Fruit fly (Drosophila melanogaster) whole organism, adult: ENCODE results near the gene CG8675.

Source experiments
- CG14711 ChIP-seq: fragments of 200-800 bp; sonication (Bioruptor generic); optimal IDR thresholded peaks from 2 replicates; lab custom pipeline; 2018; ENCODE audit warnings: missing biosample characterization, mild to moderate bottlenecking, missing genetic modification characterization, moderate library complexity
- Crg-1 ChIP-seq: fragments of 200-800 bp; sonication (Bioruptor generic); optimal IDR thresholded peaks from 2 replicates; lab custom pipeline; 2016; ENCODE audit warnings: missing biosample characterization, missing genetic modification characterization
- Hr96 ChIP-seq: fragments of 200-800 bp; sonication (Bioruptor generic); optimal IDR thresholded peaks from 2 replicates; lab custom pipeline; 2016; ENCODE audit warnings: missing biosample characterization, missing genetic modification characterization
- Mnt ChIP-seq: fragments of 200-800 bp; sonication (Bioruptor generic); optimal IDR thresholded peaks from 2 replicates; lab custom pipeline; 2016; ENCODE audit warnings: missing biosample characterization, mild to moderate bottlenecking, missing genetic modification characterization
- bab1 ChIP-seq: fragments of 200-800 bp; sonication (Bioruptor generic); optimal IDR thresholded peaks from 3 replicates; lab custom pipeline; 2019; ENCODE audit warnings: missing biosample characterization, mild to moderate bottlenecking, missing genetic modification characterization, moderate library complexity
- cic ChIP-seq: fragments of 200-800 bp; sonication (Bioruptor generic); optimal IDR thresholded peaks from 2 replicates; lab custom pipeline; 2017; ENCODE audit warnings: missing biosample characterization, mild to moderate bottlenecking, missing genetic modification characterization, moderate library complexity
- cnc ChIP-seq, 2 experiments: fragments of >200 bp; optimal IDR thresholded peaks; 2 replicates each; lab custom pipeline; 2017
- ovo ChIP-seq: fragments of 200-800 bp; sonication (Bioruptor generic); optimal IDR thresholded peaks from 2 replicates; lab custom pipeline; 2016; ENCODE audit warnings: missing biosample characterization, missing genetic modification characterization
- pad ChIP-seq: fragments of 200-800 bp; sonication (Bioruptor generic); optimal IDR thresholded peaks from 3 replicates; lab custom pipeline; 2017; ENCODE audit warnings: missing biosample characterization, missing genetic modification characterization, mild to moderate bottlenecking, moderate library complexity, missing genetic modification reagents

DNA sequence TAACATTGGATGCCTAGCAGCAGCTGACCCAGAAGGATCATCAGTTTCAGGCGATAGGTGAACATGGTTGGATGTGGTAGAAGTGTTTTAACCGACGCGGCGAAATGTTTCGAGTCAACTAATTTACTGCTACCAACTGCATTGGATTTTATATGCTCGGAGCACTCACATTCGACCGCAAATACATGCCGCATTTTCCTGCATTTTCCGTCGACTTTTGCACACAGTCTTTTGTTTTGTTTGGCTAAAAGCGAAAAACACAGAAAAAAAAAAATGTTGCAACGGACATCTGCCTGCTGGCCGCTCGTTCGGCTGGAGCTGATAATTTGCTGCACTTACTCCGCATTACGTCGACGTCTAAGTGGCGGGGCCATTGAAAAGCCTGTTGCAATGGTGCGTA, 39.4 kb downstream of the CG8675 start, which contains the start of gene CG12995:
- no peak for TF ChIP-seq Hr96
- no peak for TF ChIP-seq Mnt
- no peak for TF ChIP-seq bab1 (GFP tag; lab: Kevin White, UChicago)
- TF ChIP-seq Crg-1 (GFP tag; lab: Kevin White, UChicago) = no peak
- TF ChIP-seq cnc (optimal IDR thresholded peaks at IDR 0.05; lab: Kevin White, UChicago) = no peak
- TF ChIP-seq ovo (GFP tag; lab: Kevin White, UChicago) = no peak
- no peak for TF ChIP-seq cic
- no peak for TF ChIP-seq CG14711 (tag; lab: Kevin White, UChicago)
- TF ChIP-seq pad (GFP tag; lab: Kevin White, UChicago) = no peak
